Worm (Caenorhabditis elegans): ENCODE data around the gene K01G5.8.

ce11 chrIII:10719057-10719456 lies 21.5 kb downstream of the K01G5.8 start:
- no peak for TF ChIP-seq tbx-2 (tag; optimal IDR thresholded peaks at IDR 0.05)
- TF ChIP-seq nhr-11 (tag; optimal IDR thresholded peaks at IDR 0.05) = no peak
- TF ChIP-seq pqm-1 (tag; optimal IDR thresholded peaks at IDR 0.05) = peak; percentile 93
- TF ChIP-seq fos-1 (tag; optimal IDR thresholded peaks at IDR 0.05) = no peak
- TF ChIP-seq pha-4 (tag; optimal IDR thresholded peaks at IDR 0.05) = peak; percentile 61
- no peak for TF ChIP-seq nhr-12 (tag; optimal IDR thresholded peaks at IDR 0.05)
- TF ChIP-seq nhr-23 (tag; optimal IDR thresholded peaks at IDR 0.05) = no peak

Data from whole organism, L3 larva.